Worm (Caenorhabditis elegans) whole organism, L3 larva: Measurements from ENCODE around the gene nol-56.

Experiments
- ZK546.5 ChIP-seq: sonication (generic microtip); optimal IDR thresholded peaks from 2 replicates; lab custom pipeline; 2017; ENCODE audit warnings: missing biosample characterization, missing genetic modification characterization
- aly-2 ChIP-seq: fragments of 150-350 bp; optimal IDR thresholded peaks from 2 replicates; lab custom pipeline; 2014; ENCODE audit warnings: missing biosample characterization, missing genetic modification characterization
- ama-1 ChIP-seq: fragments of 150-350 bp; optimal IDR thresholded peaks from 2 replicates; lab custom pipeline; 2018
- ceh-16 ChIP-seq: sonication (generic microtip); optimal IDR thresholded peaks from 2 replicates; lab custom pipeline; 2017; ENCODE audit warnings: missing biosample characterization, missing genetic modification characterization
- ceh-28 ChIP-seq: fragments of 150-350 bp; optimal IDR thresholded peaks from 2 replicates; lab custom pipeline; 2014; ENCODE audit warnings: missing biosample characterization, missing genetic modification reagents, missing genetic modification characterization
- ceh-82 ChIP-seq: fragments of 150-350 bp; optimal IDR thresholded peaks from 2 replicates; lab custom pipeline; 2014; ENCODE audit warnings: missing biosample characterization, missing genetic modification characterization
- ceh-9 ChIP-seq: sonication (generic microtip); optimal IDR thresholded peaks from 2 replicates; lab custom pipeline; 2018; ENCODE audit warnings: missing biosample characterization, missing genetic modification characterization
- egl-27 ChIP-seq: sonication (generic microtip); optimal IDR thresholded peaks from 4 replicates; lab custom pipeline; 2017; ENCODE audit warnings: missing biosample characterization, missing genetic modification reagents, missing genetic modification characterization
- egl-5 ChIP-seq: fragments of 150-350 bp; optimal IDR thresholded peaks from 2 replicates; lab custom pipeline; 2017; ENCODE audit warnings: missing biosample characterization, missing genetic modification reagents, missing genetic modification characterization, inconsistent platforms
- elt-1 ChIP-seq: fragments of 150-350 bp; optimal IDR thresholded peaks from 2 replicates; lab custom pipeline; 2014; ENCODE audit warnings: missing biosample characterization, missing genetic modification characterization
- elt-2 ChIP-seq: sonication (generic microtip); optimal IDR thresholded peaks from 2 replicates; lab custom pipeline; 2016; ENCODE audit warnings: missing genetic modification reagents, mild to moderate bottlenecking, missing genetic modification characterization, missing compliant biosample characterization
- elt-3 ChIP-seq, 3 experiments: fragments of 150-350 bp in 1 of 3; sonication (generic microtip) in 2 of 3; optimal IDR thresholded peaks; 2 replicates in 2 of 3; 4 replicates in 1 of 3; lab custom pipeline; 2014 to 2017; ENCODE audit warnings: missing biosample characterization in 3 of 3, missing genetic modification characterization in 3 of 3
- fkh-2 ChIP-seq: fragments of 150-350 bp; optimal IDR thresholded peaks from 2 replicates; lab custom pipeline; 2014; ENCODE audit warnings: missing biosample characterization, missing genetic modification reagents, missing genetic modification characterization
- hmg-11 ChIP-seq: sonication (generic microtip); optimal IDR thresholded peaks from 2 replicates; lab custom pipeline; 2016; ENCODE audit warnings: missing genetic modification characterization, missing compliant biosample characterization
- jun-1 ChIP-seq: fragments of 150-350 bp; optimal IDR thresholded peaks from 2 replicates; lab custom pipeline; 2014; ENCODE audit warnings: missing biosample characterization, missing genetic modification reagents, missing genetic modification characterization
- lin-15B ChIP-seq: fragments of 150-350 bp; optimal IDR thresholded peaks from 2 replicates; lab custom pipeline; 2014; ENCODE audit warnings: missing biosample characterization, missing genetic modification characterization
- lsy-12 ChIP-seq: sonication (generic microtip); optimal IDR thresholded peaks from 2 replicates; lab custom pipeline; 2016; ENCODE audit warnings: mild to moderate bottlenecking, missing genetic modification characterization, missing compliant biosample characterization
- mml-1 ChIP-seq: fragments of 150-350 bp; sonication (generic microtip); optimal IDR thresholded peaks from 3 replicates; lab custom pipeline; 2014; ENCODE audit warnings: missing biosample characterization, missing genetic modification characterization
- nfya-1 ChIP-seq: sonication (generic microtip); optimal IDR thresholded peaks from 2 replicates; lab custom pipeline; 2017; ENCODE audit warnings: missing genetic modification characterization, mild to moderate bottlenecking, missing compliant biosample characterization, antibody characterized with exemption, moderate library complexity; ENCODE audit not compliant: insufficient read depth
- nhr-11 ChIP-seq: fragments of 150-350 bp; optimal IDR thresholded peaks from 2 replicates; lab custom pipeline; 2014; ENCODE audit warnings: missing biosample characterization, missing genetic modification characterization
- nhr-12 ChIP-seq: fragments of 150-350 bp; optimal IDR thresholded peaks from 2 replicates; lab custom pipeline; 2014; ENCODE audit warnings: missing biosample characterization, missing genetic modification characterization
- nhr-23 ChIP-seq: fragments of 150-350 bp; optimal IDR thresholded peaks from 2 replicates; lab custom pipeline; 2014; ENCODE audit warnings: missing biosample characterization, missing genetic modification reagents, missing genetic modification characterization
- nhr-237 ChIP-seq: fragments of 150-350 bp; optimal IDR thresholded peaks from 2 replicates; lab custom pipeline; 2014; ENCODE audit warnings: missing biosample characterization, missing genetic modification characterization
- nhr-25 ChIP-seq: sonication (generic microtip); optimal IDR thresholded peaks from 2 replicates; lab custom pipeline; 2017; ENCODE audit warnings: missing biosample characterization, missing genetic modification characterization
- nhr-28 ChIP-seq: fragments of 150-350 bp; optimal IDR thresholded peaks from 2 replicates; lab custom pipeline; 2014; ENCODE audit warnings: missing biosample characterization, missing genetic modification characterization
- nhr-43 ChIP-seq: sonication (generic microtip); optimal IDR thresholded peaks from 2 replicates; lab custom pipeline; 2016; ENCODE audit warnings: mild to moderate bottlenecking, missing genetic modification characterization, missing compliant biosample characterization; ENCODE audit not compliant: poor library complexity, severe bottlenecking
- nhr-67 ChIP-seq: fragments of 150-350 bp; optimal IDR thresholded peaks from 2 replicates; lab custom pipeline; 2014; ENCODE audit warnings: missing biosample characterization, missing genetic modification characterization
- nhr-76 ChIP-seq: fragments of 150-350 bp; sonication (generic microtip); optimal IDR thresholded peaks from 5 replicates; lab custom pipeline; 2014; ENCODE audit warnings: missing biosample characterization, missing genetic modification characterization
- nhr-77 ChIP-seq: fragments of 150-350 bp; optimal IDR thresholded peaks from 2 replicates; lab custom pipeline; 2014; ENCODE audit warnings: missing biosample characterization, missing genetic modification characterization
- pha-4 ChIP-seq: fragments of 150-350 bp; optimal IDR thresholded peaks from 2 replicates; lab custom pipeline; 2014; ENCODE audit warnings: missing biosample characterization, missing genetic modification reagents, missing genetic modification characterization
- pqm-1 ChIP-seq: fragments of 150-350 bp; optimal IDR thresholded peaks from 2 replicates; lab custom pipeline; 2017; ENCODE audit warnings: missing biosample characterization, missing genetic modification characterization, inconsistent platforms
- sea-2 ChIP-seq: fragments of 150-350 bp; sonication (generic microtip); optimal IDR thresholded peaks from 4 replicates; lab custom pipeline; 2014; ENCODE audit warnings: missing biosample characterization, missing genetic modification reagents, missing genetic modification characterization
- skn-1 ChIP-seq: fragments of 150-350 bp; optimal IDR thresholded peaks from 2 replicates; lab custom pipeline; 2014; ENCODE audit warnings: missing biosample characterization, missing genetic modification characterization
- tbx-2 ChIP-seq: sonication (generic microtip); optimal IDR thresholded peaks from 2 replicates; lab custom pipeline; 2016; ENCODE audit warnings: mild to moderate bottlenecking, missing genetic modification characterization, missing compliant biosample characterization
- unc-39 ChIP-seq: sonication (generic microtip); optimal IDR thresholded peaks from 4 replicates; lab custom pipeline; 2017; ENCODE audit warnings: missing biosample characterization, missing genetic modification characterization
- unc-62 ChIP-seq: fragments of 150-350 bp; sonication (generic microtip); optimal IDR thresholded peaks from 4 replicates; lab custom pipeline; 2014; ENCODE audit warnings: missing biosample characterization, missing genetic modification reagents, missing genetic modification characterization
- zag-1 ChIP-seq: fragments of 150-350 bp; optimal IDR thresholded peaks from 2 replicates; lab custom pipeline; 2014; ENCODE audit warnings: missing biosample characterization, missing genetic modification characterization
- ztf-11 ChIP-seq: fragments of 150-350 bp; optimal IDR thresholded peaks from 2 replicates; lab custom pipeline; 2014; ENCODE audit warnings: missing biosample characterization, missing genetic modification characterization
- ztf-4 ChIP-seq: fragments of 150-350 bp; optimal IDR thresholded peaks from 2 replicates; lab custom pipeline; 2014; ENCODE audit warnings: missing biosample characterization, missing genetic modification characterization

The nol-56 gene

DNA sequence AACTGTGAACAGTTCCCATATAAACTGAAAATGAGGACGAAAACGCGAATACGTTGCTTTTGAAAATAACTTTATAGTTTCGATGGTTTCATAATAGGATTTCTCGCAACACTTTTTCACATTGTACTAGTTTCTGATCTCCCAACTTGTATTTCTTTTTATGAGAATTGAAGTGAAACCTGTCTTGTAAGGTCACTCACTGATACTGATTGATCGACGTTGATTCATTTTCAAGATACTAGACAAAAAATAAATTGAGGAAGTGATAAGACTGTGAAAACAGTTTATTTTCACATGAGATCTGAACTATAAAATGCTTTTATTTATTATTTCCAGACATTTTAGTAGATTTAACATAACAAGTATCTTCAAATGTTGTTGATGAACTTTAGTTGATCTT lies 34.6 kb upstream of the nol-56 start:
- TF ChIP-seq ztf-11 (no peak), nhr-25 (tag; lab: Kevin White, UChicago) (peak; percentile 24), nhr-23 (peak; percentile 24), elt-3 (tag; optimal IDR thresholded peaks at IDR 0.05; lab: Kevin White, UChicago) (peak in 1 of 3 experiments; percentile 35)

DNA sequence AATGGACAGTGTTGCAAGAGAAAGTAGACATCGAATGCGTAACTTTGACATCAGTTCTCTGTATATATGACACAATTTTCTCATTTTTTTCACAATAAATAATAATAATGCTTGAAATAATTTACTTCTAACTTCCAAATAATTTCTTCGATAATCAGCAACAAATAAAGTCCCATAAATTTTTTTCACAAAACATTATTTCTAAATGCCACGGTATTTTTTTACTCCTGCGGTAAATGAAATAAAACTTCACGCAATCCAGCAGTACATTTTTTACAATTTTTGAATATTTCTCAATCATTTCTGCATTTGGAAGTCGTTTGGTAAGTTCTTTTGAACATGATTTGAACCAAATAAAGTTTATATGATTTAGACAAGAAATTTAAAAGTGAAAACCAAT lies 31.2 kb upstream of the nol-56 start, which contains the start of gene spe-10:
TSS of gene spe-10 (plus strand) at position 301 of the 400 bp plus-strand sequence.
- TF ChIP-seq ztf-4 (tag; lab: Kevin White, UChicago) (no peak), elt-2 (tag; lab: Kevin White, UChicago) (no peak)

DNA sequence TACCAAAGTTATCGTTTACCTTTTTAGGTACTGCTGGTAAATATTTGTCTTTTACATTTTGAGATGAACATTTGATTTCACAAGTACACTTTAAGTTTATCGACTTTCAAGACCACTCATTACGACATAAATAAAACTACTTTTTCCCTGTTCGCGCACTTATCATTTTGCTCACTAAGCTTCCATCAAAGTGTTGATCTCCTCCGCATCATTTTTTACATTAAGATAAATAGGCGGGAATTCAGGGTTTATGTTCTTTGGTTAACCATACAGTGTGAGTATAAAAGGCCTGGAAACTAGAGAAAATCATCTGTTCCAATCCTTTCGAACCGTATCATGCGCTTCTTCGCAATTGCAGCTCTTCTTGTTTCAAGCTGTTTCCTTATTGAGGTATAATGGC lies 29.4 kb upstream of the nol-56 start, which contains the start of gene pqn-2:
TSS of gene pqn-2 (plus strand) at position 301 of the 400 bp plus-strand sequence.
- TF ChIP-seq ceh-16 (tag; lab: Kevin White, UChicago) (no peak), egl-5 (tag; lab: Kevin White, UChicago) (no peak), sea-2 (GFP tag; lab: Kevin White, UChicago) (no peak), nfya-1 (tag; lab: Kevin White, UChicago) (no peak), lin-15B (tag; lab: Kevin White, UChicago) (no peak), aly-2 (tag; lab: Kevin White, UChicago) (no peak), nhr-11 (no peak), unc-39 (no peak), mml-1 (tag; lab: Kevin White, UChicago) (no peak), elt-2 (tag; lab: Kevin White, UChicago) (no peak), egl-27 (tag; lab: Kevin White, UChicago) (no peak), lsy-12 (tag; lab: Kevin White, UChicago) (no peak), elt-1 (tag; lab: Kevin White, UChicago) (no peak), hmg-11 (tag; lab: Kevin White, UChicago) (no peak), ama-1 (lab: Kevin White, UChicago) (no peak), tbx-2 (tag; lab: Kevin White, UChicago) (no peak), pqm-1 (tag; lab: Kevin White, UChicago) (no peak), nhr-76 (tag; lab: Kevin White, UChicago) (no peak), ceh-82 (tag; lab: Kevin White, UChicago) (no peak), ceh-9 (tag; lab: Kevin White, UChicago) (no peak)

DNA sequence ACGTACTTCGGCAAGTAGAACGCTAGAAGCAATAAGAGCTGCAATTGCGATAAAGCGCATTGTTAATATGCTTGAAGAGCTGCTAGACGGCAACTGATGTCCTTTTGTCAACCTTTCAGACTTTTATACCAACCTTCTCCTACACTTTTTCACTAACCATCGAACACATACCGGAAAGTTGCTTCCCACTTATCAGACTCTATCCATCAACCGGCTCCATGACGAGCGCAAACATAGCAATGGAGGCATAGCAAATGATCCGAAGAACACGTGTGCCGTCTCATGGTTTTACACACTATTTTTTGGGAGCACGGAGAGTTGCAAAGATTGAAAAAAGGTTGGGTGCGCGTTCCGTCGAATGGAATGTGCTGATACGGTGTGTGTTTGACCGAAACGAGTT lies 28.9 kb upstream of the nol-56 start, which contains the start of gene abu-1:
TSS of gene abu-1 (minus strand) at position 101 of the 400 bp plus-strand sequence.
- TF ChIP-seq mml-1 (tag; lab: Kevin White, UChicago) (no peak), unc-39 (no peak), jun-1 (tag; lab: Kevin White, UChicago) (no peak), pha-4 (tag; lab: Kevin White, UChicago) (no peak), lsy-12 (tag; lab: Kevin White, UChicago) (no peak), elt-1 (tag; lab: Kevin White, UChicago) (no peak), nhr-237 (tag; lab: Kevin White, UChicago) (no peak), nhr-43 (tag; lab: Kevin White, UChicago) (no peak), elt-3 (tag; optimal IDR thresholded peaks at IDR 0.05; lab: Kevin White, UChicago) (no peak), hmg-11 (tag; lab: Kevin White, UChicago) (no peak), ceh-28 (tag; lab: Kevin White, UChicago) (no peak), fkh-2 (no peak), nhr-67 (tag; lab: Kevin White, UChicago) (no peak), unc-62 (GFP tag; lab: Kevin White, UChicago) (no peak), egl-5 (tag; lab: Kevin White, UChicago) (no peak), egl-27 (tag; lab: Kevin White, UChicago) (no peak), sea-2 (GFP tag; lab: Kevin White, UChicago) (no peak), pqm-1 (tag; lab: Kevin White, UChicago) (no peak)

DNA sequence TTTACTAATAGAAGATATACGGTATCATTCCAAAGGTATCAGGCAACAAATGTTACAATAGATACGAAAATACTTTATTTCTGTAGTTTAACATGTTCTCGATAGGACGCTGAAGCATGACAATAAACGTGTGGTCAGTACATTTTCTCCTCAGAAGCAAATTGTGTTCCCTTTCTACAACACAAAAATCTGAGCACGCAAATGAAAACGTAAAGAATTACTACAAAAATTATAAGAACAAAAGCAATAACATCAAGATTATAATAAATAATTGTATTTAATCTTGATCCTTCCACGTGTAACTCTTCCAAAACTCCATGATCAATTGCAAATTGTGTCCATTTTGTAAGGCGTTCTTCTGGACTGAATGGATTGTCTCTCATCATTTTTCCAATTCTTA lies 27.0 kb upstream of the nol-56 start:
- TF ChIP-seq ZK546.5 (tag; lab: Kevin White, UChicago) (no peak), unc-62 (GFP tag; lab: Kevin White, UChicago) (no peak), jun-1 (tag; lab: Kevin White, UChicago) (no peak), fkh-2 (no peak), nhr-11 (no peak), nhr-67 (tag; lab: Kevin White, UChicago) (no peak), nhr-12 (no peak), ztf-4 (tag; lab: Kevin White, UChicago) (no peak), ztf-11 (no peak), nhr-23 (no peak), elt-1 (tag; lab: Kevin White, UChicago) (no peak), skn-1 (tag; lab: Kevin White, UChicago) (no peak), zag-1 (tag; lab: Kevin White, UChicago) (no peak), aly-2 (tag; lab: Kevin White, UChicago) (no peak), nhr-28 (tag; lab: Kevin White, UChicago) (no peak), nhr-77 (no peak)
